Fruit fly (Drosophila melanogaster): ENCODE measurements around the gene fw.

DNA sequence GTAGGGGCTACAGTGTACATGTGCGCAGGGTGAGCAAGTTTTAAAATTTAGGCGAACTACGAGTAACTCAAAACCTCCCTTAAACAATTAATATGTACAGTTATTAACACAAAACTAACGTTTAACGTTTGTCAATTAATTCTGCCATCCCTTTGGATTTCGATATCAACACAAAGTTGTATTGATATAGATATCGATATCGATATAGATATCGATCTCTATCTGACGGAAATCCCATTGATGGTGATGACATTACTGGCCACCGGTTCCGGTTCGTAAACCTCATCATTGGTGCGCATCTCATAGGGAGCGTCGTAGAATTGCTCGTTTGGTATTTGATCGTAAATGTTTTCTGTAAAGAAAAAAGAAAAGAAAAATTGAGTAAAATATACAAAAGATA, 10.4 kb downstream of the fw start:
- no peak for TF ChIP-seq CG8478 (optimal IDR thresholded peaks at IDR 0.05)
- no peak for TF ChIP-seq EcR (GFP tag; optimal IDR thresholded peaks at IDR 0.05)
- TF ChIP-seq pan (optimal IDR thresholded peaks at IDR 0.05), result no peak
- no peak for TF ChIP-seq psq (optimal IDR thresholded peaks at IDR 0.05)
- TF ChIP-seq usp (GFP tag; optimal IDR thresholded peaks at IDR 0.05), result no peak
- no peak for TF ChIP-seq Dll (optimal IDR thresholded peaks at IDR 0.05)
